Fruit fly (Drosophila melanogaster) S2 (cell line): ENCODE data around the gene CG3222.
A peak's percentile ranks its signal among the peaks of the same experiment; 100 is the strongest.

Experiments
- CG8478 ChIP-seq: fragments of >200 bp; optimal IDR thresholded peaks from 2 replicates; lab custom pipeline; 2018
- CTCF ChIP-seq, 2 experiments: fragments of >200 bp; optimal IDR thresholded peaks; 2 replicates each; lab custom pipeline; 2018

dm6 chr3L:9629910-9630309 lies 31.1 kb downstream of the CG3222 start:
- no peak for TF ChIP-seq CG8478 (lab: Kevin White, UChicago)
- TF ChIP-seq CTCF (optimal IDR thresholded peaks at IDR 0.05; lab: Kevin White, UChicago): peak in 1 of 2 experiments; percentile 15
